Worm (Caenorhabditis elegans) whole organism, L1 larva: ENCODE measurements around the gene F18G5.6.
A peak's percentile ranks its signal among the peaks of the same experiment; 100 is the strongest.

Source experiments
- F16B12.6 ChIP-seq: fragments of 150-350 bp; optimal IDR thresholded peaks from 2 replicates; lab custom pipeline; 2014; ENCODE audit warnings: missing biosample characterization, missing genetic modification characterization
- alr-1 ChIP-seq: fragments of 200-800 bp; sonication (Bioruptor generic); optimal IDR thresholded peaks from 2 replicates; lab custom pipeline; 2018; ENCODE audit warnings: borderline replicate concordance, mild to moderate bottlenecking, missing genetic modification characterization, missing compliant biosample characterization
- aly-2 ChIP-seq: fragments of 150-350 bp; optimal IDR thresholded peaks from 2 replicates; lab custom pipeline; 2014; ENCODE audit warnings: missing biosample characterization, missing genetic modification characterization
- blmp-1 ChIP-seq: fragments of 150-350 bp; optimal IDR thresholded peaks from 2 replicates; lab custom pipeline; 2014; ENCODE audit warnings: missing biosample characterization, missing genetic modification characterization
- ceh-63 ChIP-seq: fragments of 200-800 bp; sonication (Bioruptor generic); optimal IDR thresholded peaks from 2 replicates; lab custom pipeline; 2018; ENCODE audit warnings: mild to moderate bottlenecking, missing genetic modification characterization, missing compliant biosample characterization
- ceh-8 ChIP-seq: fragments of 200-800 bp; sonication (Bioruptor generic); optimal IDR thresholded peaks from 2 replicates; lab custom pipeline; 2018; ENCODE audit warnings: mild to moderate bottlenecking, missing genetic modification characterization, moderate library complexity, missing compliant biosample characterization
- dpl-1 ChIP-seq, 3 experiments: fragments of 150-350 bp in 2 of 3; sonication (generic microtip) in 1 of 3; optimal IDR thresholded peaks; 2 replicates each; lab custom pipeline; 2014 to 2017; ENCODE audit warnings: missing biosample characterization in 3 of 3, missing genetic modification characterization in 3 of 3, missing genetic modification reagents in 3 of 3
- dsc-1 ChIP-seq: sonication (generic microtip); optimal IDR thresholded peaks from 2 replicates; lab custom pipeline; 2016; ENCODE audit warnings: mild to moderate bottlenecking, missing genetic modification characterization, missing compliant biosample characterization
- egl-13 ChIP-seq: sonication (generic microtip); optimal IDR thresholded peaks from 2 replicates; lab custom pipeline; 2016; ENCODE audit warnings: missing genotype, missing genetic modification reagents, missing genetic modification characterization, missing compliant biosample characterization
- elt-2 ChIP-seq: sonication (generic microtip); optimal IDR thresholded peaks from 2 replicates; lab custom pipeline; 2016; ENCODE audit warnings: missing genetic modification characterization, mild to moderate bottlenecking, inconsistent platforms, missing compliant biosample characterization, missing genetic modification reagents
- elt-3 ChIP-seq, 6 experiments: fragments of 150-350 bp in 1 of 6; sonication (generic microtip); optimal IDR thresholded peaks; 2 replicates each; lab custom pipeline; 2017 to 2018; ENCODE audit warnings: missing biosample characterization in 6 of 6, missing genetic modification characterization in 6 of 6, inconsistent platforms in 1 of 6
- fkh-4 ChIP-seq: sonication (generic microtip); optimal IDR thresholded peaks from 2 replicates; lab custom pipeline; 2016; ENCODE audit warnings: missing compliant biosample characterization, missing genetic modification characterization, borderline replicate concordance
- hlh-4 ChIP-seq: sonication (generic microtip); optimal IDR thresholded peaks from 2 replicates; lab custom pipeline; 2016; ENCODE audit warnings: mild to moderate bottlenecking, missing genetic modification characterization, missing compliant biosample characterization
- lin-14 ChIP-seq: fragments of 200-800 bp; sonication (Bioruptor generic); optimal IDR thresholded peaks from 2 replicates; lab custom pipeline; 2018; ENCODE audit warnings: mild to moderate bottlenecking, missing genetic modification characterization, moderate library complexity, missing compliant biosample characterization
- lin-35 ChIP-seq, 2 experiments: fragments of 150-350 bp; optimal IDR thresholded peaks; 2 replicates each; lab custom pipeline; 2014; ENCODE audit warnings: missing biosample characterization in 2 of 2, missing genetic modification characterization in 2 of 2, missing genetic modification reagents in 2 of 2
- lin-39 ChIP-seq: fragments of 150-350 bp; optimal IDR thresholded peaks from 2 replicates; lab custom pipeline; 2014; ENCODE audit warnings: missing biosample characterization, missing genetic modification reagents, missing genetic modification characterization
- lir-3 ChIP-seq: sonication (generic microtip); optimal IDR thresholded peaks from 2 replicates; lab custom pipeline; 2016; ENCODE audit warnings: mild to moderate bottlenecking, missing genetic modification characterization, moderate library complexity, missing compliant biosample characterization; ENCODE audit not compliant: poor library complexity
- lsy-2 ChIP-seq, 2 experiments: fragments of 150-350 bp; optimal IDR thresholded peaks; 2 replicates each; lab custom pipeline; 2014; ENCODE audit warnings: missing biosample characterization in 2 of 2, missing genetic modification characterization in 2 of 2
- mdl-1 ChIP-seq, 2 experiments: fragments of 150-350 bp; optimal IDR thresholded peaks; 2 replicates each; lab custom pipeline; 2014 to 2017; ENCODE audit warnings: missing biosample characterization in 2 of 2, missing genetic modification characterization in 2 of 2, inconsistent platforms in 1 of 2
- nhr-11 ChIP-seq: fragments of 150-350 bp; optimal IDR thresholded peaks from 2 replicates; lab custom pipeline; 2014; ENCODE audit warnings: missing biosample characterization, missing genetic modification characterization
- nhr-19 ChIP-seq: fragments of 200-800 bp; sonication (Bioruptor generic); conservative IDR thresholded peaks from 2 replicates; pipeline ENCODE4 v1.3.6; 2022; ENCODE audit warnings: missing genetic modification characterization, missing compliant biosample characterization
- nhr-20 ChIP-seq: sonication (generic microtip); optimal IDR thresholded peaks from 2 replicates; lab custom pipeline; 2016; ENCODE audit warnings: mild to moderate bottlenecking, missing genetic modification characterization, missing compliant biosample characterization
- nhr-47 ChIP-seq: sonication (generic microtip); optimal IDR thresholded peaks from 2 replicates; lab custom pipeline; 2016; ENCODE audit warnings: mild to moderate bottlenecking, missing genetic modification characterization, moderate library complexity, missing compliant biosample characterization
- nhr-71 ChIP-seq: sonication (generic microtip); optimal IDR thresholded peaks from 2 replicates; lab custom pipeline; 2016; ENCODE audit warnings: mild to moderate bottlenecking, missing genetic modification characterization, moderate library complexity, missing compliant biosample characterization
- nhr-85 ChIP-seq: sonication (generic microtip); peaks from one replicate; lab custom pipeline; 2016; ENCODE audit warnings: missing genetic modification characterization, inconsistent platforms, missing compliant biosample characterization
- nhr-90 ChIP-seq: sonication (generic microtip); optimal IDR thresholded peaks from 2 replicates; lab custom pipeline; 2016; ENCODE audit warnings: mild to moderate bottlenecking, missing genetic modification characterization, missing compliant biosample characterization; ENCODE audit not compliant: poor library complexity
- pax-3 ChIP-seq: fragments of 200-800 bp; sonication (Bioruptor generic); optimal IDR thresholded peaks from 2 replicates; lab custom pipeline; 2018; ENCODE audit warnings: mild to moderate bottlenecking, missing genetic modification characterization, moderate library complexity, missing compliant biosample characterization
- snu-23 ChIP-seq: sonication (generic microtip); optimal IDR thresholded peaks from 2 replicates; lab custom pipeline; 2016; ENCODE audit warnings: missing genetic modification characterization, missing compliant biosample characterization
- sptf-1 ChIP-seq: fragments of 150-350 bp; optimal IDR thresholded peaks from 2 replicates; lab custom pipeline; 2014; ENCODE audit warnings: missing biosample characterization, missing genetic modification characterization
- unc-30 ChIP-seq: sonication (generic microtip); optimal IDR thresholded peaks from 2 replicates; lab custom pipeline; 2017; ENCODE audit warnings: missing biosample characterization, missing genetic modification characterization
- unc-98 ChIP-seq: fragments of 200-800 bp; sonication (Bioruptor generic); IDR thresholded peaks from 2 replicates; pipeline ENCODE4 v1.3.6; 2022; ENCODE audit warnings: missing genetic modification characterization, missing compliant biosample characterization
- vab-15 ChIP-seq: sonication (generic microtip); optimal IDR thresholded peaks from 2 replicates; lab custom pipeline; 2017; ENCODE audit warnings: missing genotype, mild to moderate bottlenecking, missing genetic modification characterization, missing compliant biosample characterization
- ztf-4 ChIP-seq: fragments of 150-350 bp; optimal IDR thresholded peaks from 2 replicates; lab custom pipeline; 2014; ENCODE audit warnings: missing biosample characterization, missing genetic modification characterization

F18G5.6 gene

ce11 chrX:9246625-9247024, 17.5 kb downstream of the F18G5.6 start:
- no peak for TF ChIP-seq ztf-4
- TF ChIP-seq pax-3 (tag; lab: Kevin White, UChicago): no peak
- TF ChIP-seq unc-30 (tag; lab: Kevin White, UChicago): no peak
- peak; percentile 14 for TF ChIP-seq blmp-1 (tag; lab: Kevin White, UChicago)
- TF ChIP-seq hlh-4 (tag; lab: Kevin White, UChicago): no peak
- TF ChIP-seq nhr-19: 0 out of 2 replicates have a peak, but pooled peaks have one; percentile 19
- peak; percentile 9 for TF ChIP-seq snu-23 (GFP tag; lab: Kevin White, UChicago)
- peak; percentile 90 for TF ChIP-seq nhr-85 (tag; lab: Kevin White, UChicago)
- TF ChIP-seq nhr-71 (tag; lab: Kevin White, UChicago): peak; percentile 45
- TF ChIP-seq elt-3 (tag; optimal IDR thresholded peaks at IDR 0.05; lab: Kevin White, UChicago): peak in 4 of 6 experiments; percentile 28 to 63 (median 59)
- TF ChIP-seq lin-14 (GFP tag; lab: Kevin White, UChicago): peak; percentile 46
- TF ChIP-seq alr-1 (tag; lab: Kevin White, UChicago): no peak
- peak; percentile 23 for TF ChIP-seq nhr-20 (tag; lab: Kevin White, UChicago)

- TF ChIP-seq nhr-19 (no peak), sptf-1 (tag; lab: Kevin White, UChicago) (no peak), ceh-63 (GFP tag; lab: Kevin White, UChicago) (no peak), nhr-71 (tag; lab: Kevin White, UChicago) (no peak), dpl-1 (GFP tag; optimal IDR thresholded peaks at IDR 0.05; lab: Kevin White, UChicago) (no peak)
Measured at ce11 chrX:9243257-9243656, 20.9 kb downstream of the F18G5.6 start, which contains the start of gene gpa-12. Gene gpa-12 (plus strand): TSS chrX:9243557.

ce11 chrX:9242123-9242522, 22.0 kb downstream of the F18G5.6 start, which contains the start of gene lgc-4:
Gene lgc-4 (minus strand): TSS chrX:9242223.
- TF ChIP-seq ceh-8 (no peak), hlh-4 (tag; lab: Kevin White, UChicago) (no peak), nhr-11 (tag; lab: Kevin White, UChicago) (no peak), elt-2 (no peak), nhr-85 (tag; lab: Kevin White, UChicago) (no peak), unc-98 (GFP tag; lab: Robert Waterston, UW) (no peak), lir-3 (tag; lab: Kevin White, UChicago) (no peak), ztf-4 (no peak), mdl-1 (tag; optimal IDR thresholded peaks at IDR 0.05; lab: Kevin White, UChicago) (no peak), fkh-4 (tag; lab: Kevin White, UChicago) (no peak), lsy-2 (tag; optimal IDR thresholded peaks at IDR 0.05; lab: Kevin White, UChicago) (no peak), aly-2 (tag; lab: Kevin White, UChicago) (no peak)

- TF ChIP-seq nhr-90 (tag; lab: Kevin White, UChicago) (peak; percentile 23), unc-98 (GFP tag; lab: Robert Waterston, UW) (no peak), lin-35 (GFP tag; optimal IDR thresholded peaks at IDR 0.05; lab: Kevin White, UChicago) (peak in 1 of 2 experiments; percentile 3), nhr-11 (tag; lab: Kevin White, UChicago) (no peak), egl-13 (tag; lab: Kevin White, UChicago) (no peak)
Measured at ce11 chrX:9238692-9239091, 25.4 kb downstream of the F18G5.6 start.

- TF ChIP-seq F16B12.6 (tag; lab: Kevin White, UChicago): no peak
- TF ChIP-seq dsc-1 (tag; lab: Kevin White, UChicago): no peak
- no peak for TF ChIP-seq vab-15 (tag; lab: Kevin White, UChicago)
- TF ChIP-seq lin-39 (tag; lab: Kevin White, UChicago): no peak
- TF ChIP-seq nhr-90 (tag; lab: Kevin White, UChicago): no peak
- TF ChIP-seq nhr-47 (tag; lab: Kevin White, UChicago): no peak
Measured at ce11 chrX:9237708-9238107, 26.4 kb downstream of the F18G5.6 start.
